Fruit fly (Drosophila melanogaster): ENCODE data around the gene Elba2.

- no peak for TF ChIP-seq CTCF (optimal IDR thresholded peaks at IDR 0.05)
- no peak for TF ChIP-seq CG8478 (optimal IDR thresholded peaks at IDR 0.05)
Observed at dm6 chr2L:2574717-2575273, 2.7 kb upstream of the Elba2 start, which contains the start of the genes Rad1 and Sws1.

Data from S2 (cell line).